Fruit fly (Drosophila melanogaster): ENCODE data around the gene CG10096.

dm6 chr3R:12439039-12439400 is 43.2 kb upstream of the CG10096 start, which contains the start of the genes CG17207 and CG46427:
- TF ChIP-seq Clk (GFP tag; optimal IDR thresholded peaks at IDR 0.05) (no peak), kay (GFP tag; ENCODE audit: borderline replicate concordance) (no peak), Crg-1 (GFP tag; optimal IDR thresholded peaks at IDR 0.05) (no peak), tj (GFP tag; optimal IDR thresholded peaks at IDR 0.05) (no peak)
